Fruit fly (Drosophila melanogaster): ENCODE results near the gene CG4911.

The CG4911 gene

dm6 chr3L:9050447-9051069 lies 22.0 kb downstream of the CG4911 start:
- TF ChIP-seq brk (GFP tag; optimal IDR thresholded peaks at IDR 0.05) (no peak), Jra (GFP tag; optimal IDR thresholded peaks at IDR 0.05) (no peak), ey (GFP tag; optimal IDR thresholded peaks at IDR 0.05) (no peak), woc (GFP tag; optimal IDR thresholded peaks at IDR 0.05) (no peak), tai (GFP tag; optimal IDR thresholded peaks at IDR 0.05) (no peak), rgr (GFP tag; optimal IDR thresholded peaks at IDR 0.05) (no peak), foxo (GFP tag; optimal IDR thresholded peaks at IDR 0.05) (no peak), Mio (GFP tag; optimal IDR thresholded peaks at IDR 0.05) (no peak), Dif (GFP tag; optimal IDR thresholded peaks at IDR 0.05; ENCODE audit: partially characterized antibody) (no peak), Vsx2 (GFP tag; optimal IDR thresholded peaks at IDR 0.05; ENCODE audit: partially characterized antibody) (no peak)

dm6 chr3L:9047062-9047461 lies 25.5 kb downstream of the CG4911 start, which contains the start of gene Argk2:
Gene Argk2, plus strand, starts transcription at chr3L:9047439.
- TF ChIP-seq HLH106 (tag; optimal IDR thresholded peaks at IDR 0.05) (peak; percentile 28), N (GFP tag; optimal IDR thresholded peaks at IDR 0.05) (no peak), Myc (optimal IDR thresholded peaks at IDR 0.05) (peak; percentile 82)

- TF ChIP-seq Jra (GFP tag; optimal IDR thresholded peaks at IDR 0.05) (no peak), lola (GFP tag; optimal IDR thresholded peaks at IDR 0.05) (no peak), dmrt93B (GFP tag; optimal IDR thresholded peaks at IDR 0.05) (no peak), Hr78 (GFP tag; optimal IDR thresholded peaks at IDR 0.05) (no peak), psq (GFP tag; optimal IDR thresholded peaks at IDR 0.05) (no peak), br (GFP tag; optimal IDR thresholded peaks at IDR 0.05) (no peak), N (GFP tag; optimal IDR thresholded peaks at IDR 0.05) (no peak), CG32264 (GFP tag; optimal IDR thresholded peaks at IDR 0.05) (no peak), Vsx2 (GFP tag; optimal IDR thresholded peaks at IDR 0.05; ENCODE audit: partially characterized antibody) (no peak), Rel (GFP tag; optimal IDR thresholded peaks at IDR 0.05) (no peak), Rel (tag; optimal IDR thresholded peaks at IDR 0.05) (no peak), ey (GFP tag; optimal IDR thresholded peaks at IDR 0.05) (no peak), usp (GFP tag; optimal IDR thresholded peaks at IDR 0.05) (no peak), Sp1 (GFP tag; optimal IDR thresholded peaks at IDR 0.05) (no peak), CG9705 (GFP tag; optimal IDR thresholded peaks at IDR 0.05) (no peak), Hr83 (GFP tag; optimal IDR thresholded peaks at IDR 0.05; ENCODE audit: poor library complexity, severe bottlenecking) (no peak)
These were observed 26.3 kb downstream of the CG4911 start for dm6 chr3L:9046274-9046673.

dm6 chr3L:9045318-9045717 lies 27.2 kb downstream of the CG4911 start:
- no peak for TF ChIP-seq Mio (GFP tag; optimal IDR thresholded peaks at IDR 0.05)
- peak; percentile 41 for TF ChIP-seq sage (GFP tag; optimal IDR thresholded peaks at IDR 0.05)
- TF ChIP-seq Myc (optimal IDR thresholded peaks at IDR 0.05): no peak
- TF ChIP-seq brk (GFP tag; optimal IDR thresholded peaks at IDR 0.05): peak; percentile 48
- TF ChIP-seq dsf (GFP tag; optimal IDR thresholded peaks at IDR 0.05; ENCODE audit: borderline replicate concordance): no peak
- no peak for TF ChIP-seq Hr78 (GFP tag; optimal IDR thresholded peaks at IDR 0.05)
- peak; percentile 79 for TF ChIP-seq br (GFP tag; optimal IDR thresholded peaks at IDR 0.05)
- TF ChIP-seq OdsH (GFP tag; optimal IDR thresholded peaks at IDR 0.05): peak; percentile 81
- peak; percentile 79 for TF ChIP-seq HLH106 (tag; optimal IDR thresholded peaks at IDR 0.05)
- no peak for TF ChIP-seq usp (GFP tag; optimal IDR thresholded peaks at IDR 0.05)
- no peak for TF ChIP-seq lola (GFP tag; optimal IDR thresholded peaks at IDR 0.05)
- TF ChIP-seq dmrt93B (GFP tag; optimal IDR thresholded peaks at IDR 0.05): peak; percentile 59
- peak; percentile 69 for TF ChIP-seq rgr (GFP tag; optimal IDR thresholded peaks at IDR 0.05)
- TF ChIP-seq Sp1 (GFP tag; optimal IDR thresholded peaks at IDR 0.05): peak; percentile 64
- TF ChIP-seq jim (GFP tag; optimal IDR thresholded peaks at IDR 0.05): no peak
- TF ChIP-seq Vsx2 (GFP tag; optimal IDR thresholded peaks at IDR 0.05; ENCODE audit: partially characterized antibody): no peak
- TF ChIP-seq h (GFP tag; optimal IDR thresholded peaks at IDR 0.05): peak; percentile 88
- no peak for TF ChIP-seq Abd-B (GFP tag; optimal IDR thresholded peaks at IDR 0.05)
- TF ChIP-seq Jra (GFP tag; optimal IDR thresholded peaks at IDR 0.05): peak; percentile 54
- peak; percentile 44 for TF ChIP-seq CG9705 (GFP tag; optimal IDR thresholded peaks at IDR 0.05)
- peak; percentile 64 for TF ChIP-seq psq (GFP tag; optimal IDR thresholded peaks at IDR 0.05)
- TF ChIP-seq Rel (GFP tag; optimal IDR thresholded peaks at IDR 0.05): no peak
- peak; percentile 5 for TF ChIP-seq Rel (tag; optimal IDR thresholded peaks at IDR 0.05)
- TF ChIP-seq fru (GFP tag; optimal IDR thresholded peaks at IDR 0.05): peak; percentile 88
- TF ChIP-seq Dif (GFP tag; optimal IDR thresholded peaks at IDR 0.05; ENCODE audit: partially characterized antibody): no peak
- TF ChIP-seq Dfd (GFP tag; optimal IDR thresholded peaks at IDR 0.05): no peak
- no peak for TF ChIP-seq tai (GFP tag; optimal IDR thresholded peaks at IDR 0.05)
- peak; percentile 69 for TF ChIP-seq woc (GFP tag; optimal IDR thresholded peaks at IDR 0.05)
- peak in 1 of 2 experiments; percentile 85 for TF ChIP-seq foxo (GFP tag; optimal IDR thresholded peaks at IDR 0.05)
- TF ChIP-seq CG32264 (GFP tag; optimal IDR thresholded peaks at IDR 0.05): peak; percentile 71
- no peak for TF ChIP-seq dl (GFP tag; optimal IDR thresholded peaks at IDR 0.05; ENCODE audit: insufficient read depth in 1 of 2, partially characterized antibody in 2 of 2)
- no peak for TF ChIP-seq sv (GFP tag; optimal IDR thresholded peaks at IDR 0.05)
- TF ChIP-seq ey (GFP tag; optimal IDR thresholded peaks at IDR 0.05): peak; percentile 78
- no peak for TF ChIP-seq GATAd (GFP tag; optimal IDR thresholded peaks at IDR 0.05)
- no peak for TF ChIP-seq pan (optimal IDR thresholded peaks at IDR 0.05)
- TF ChIP-seq N (GFP tag; optimal IDR thresholded peaks at IDR 0.05): no peak
- peak; percentile 63 for TF ChIP-seq Hnf4 (GFP tag; optimal IDR thresholded peaks at IDR 0.05)
- TF ChIP-seq Hr83 (GFP tag; optimal IDR thresholded peaks at IDR 0.05; ENCODE audit: poor library complexity, severe bottlenecking): no peak
- no peak for TF ChIP-seq CrebA (GFP tag; optimal IDR thresholded peaks at IDR 0.05; ENCODE audit: borderline replicate concordance)

Measured in whole organism, wandering third instar larva.